Fruit fly (Drosophila melanogaster) whole organism, prepupa: ENCODE results near the gene plum.
A peak's percentile ranks its signal among the peaks of the same experiment; 100 is the strongest.

ENCODE experiments used
- CG11294 ChIP-seq: fragments of 200-800 bp; sonication (Bioruptor generic); IDR thresholded peaks from 2 replicates; pipeline ENCODE4 v1.3.6; 2022; ENCODE audit warnings: missing biosample characterization, missing genetic modification characterization
- CG11762 ChIP-seq: fragments of 200-800 bp; sonication (Bioruptor generic); optimal IDR thresholded peaks from 3 replicates; lab custom pipeline; 2016; ENCODE audit warnings: missing biosample characterization, missing genetic modification characterization; ENCODE audit not compliant: insufficient read depth
- CG11902 ChIP-seq: fragments of 200-800 bp; sonication (Bioruptor generic); optimal IDR thresholded peaks from 3 replicates; lab custom pipeline; 2016; ENCODE audit warnings: missing biosample characterization, missing genetic modification characterization
- CG15336 ChIP-seq: fragments of 200-800 bp; sonication (Bioruptor generic); IDR thresholded peaks from 2 replicates; pipeline ENCODE4 v1.3.6; 2022; ENCODE audit warnings: missing biosample characterization, missing genetic modification characterization
- CG1621 ChIP-seq: fragments of 200-800 bp; sonication (Bioruptor generic); optimal IDR thresholded peaks from 3 replicates; lab custom pipeline; 2018; ENCODE audit warnings: missing biosample characterization, mild to moderate bottlenecking, missing genetic modification characterization
- CG16779 ChIP-seq: fragments of 200-800 bp; sonication (Bioruptor generic); optimal IDR thresholded peaks from 3 replicates; lab custom pipeline; 2017; ENCODE audit warnings: missing biosample characterization, mild to moderate bottlenecking, missing genetic modification characterization
- CG3032 ChIP-seq: fragments of 200-800 bp; optimal IDR thresholded peaks from 2 replicates; lab custom pipeline; 2019; ENCODE audit warnings: missing biosample characterization, mild to moderate bottlenecking, missing genetic modification characterization, moderate library complexity
- CG31627 ChIP-seq: fragments of 200-800 bp; sonication (Bioruptor generic); optimal IDR thresholded peaks from 3 replicates; lab custom pipeline; 2016; ENCODE audit warnings: missing biosample characterization, missing genetic modification characterization
- CG32006 ChIP-seq: fragments of 200-800 bp; sonication (Bioruptor generic); optimal IDR thresholded peaks from 3 replicates; lab custom pipeline; 2017; ENCODE audit warnings: missing biosample characterization, mild to moderate bottlenecking, missing genetic modification characterization
- CG3919 ChIP-seq: fragments of 200-800 bp; sonication (Bioruptor generic); optimal IDR thresholded peaks from 3 replicates; lab custom pipeline; 2016; ENCODE audit warnings: missing biosample characterization, missing genetic modification characterization
- CG4318 ChIP-seq: fragments of 200-800 bp; sonication (Bioruptor generic); optimal IDR thresholded peaks from 3 replicates; lab custom pipeline; 2017; ENCODE audit warnings: missing biosample characterization, mild to moderate bottlenecking, missing genetic modification characterization
- CG6163 ChIP-seq: fragments of 200-800 bp; sonication (Bioruptor generic); IDR thresholded peaks from 3 replicates; pipeline ENCODE4 v1.3.6; 2022; ENCODE audit warnings: missing biosample characterization, missing genetic modification characterization
- CG6276 ChIP-seq: fragments of 200-800 bp; sonication (Bioruptor generic); optimal IDR thresholded peaks from 2 replicates; lab custom pipeline; 2017; ENCODE audit warnings: missing biosample characterization, mild to moderate bottlenecking, missing genetic modification characterization
- CG6792 ChIP-seq: fragments of 200-800 bp; sonication (Bioruptor generic); optimal IDR thresholded peaks from 3 replicates; lab custom pipeline; 2016; ENCODE audit warnings: missing biosample characterization, missing genetic modification characterization
- CG6808 ChIP-seq: fragments of 200-800 bp; sonication (Bioruptor generic); optimal IDR thresholded peaks from 3 replicates; lab custom pipeline; 2017; ENCODE audit warnings: missing biosample characterization, missing genetic modification characterization, mild to moderate bottlenecking, moderate library complexity, missing genetic modification reagents
- CG6854 ChIP-seq: fragments of 200-800 bp; sonication (Bioruptor generic); optimal IDR thresholded peaks from 2 replicates; lab custom pipeline; 2017; ENCODE audit warnings: missing biosample characterization, mild to moderate bottlenecking, missing genetic modification characterization
- CG7368 ChIP-seq: fragments of 200-800 bp; sonication (Bioruptor generic); optimal IDR thresholded peaks from 3 replicates; lab custom pipeline; 2016; ENCODE audit warnings: missing biosample characterization, missing genetic modification characterization
- CG8119 ChIP-seq: fragments of 200-800 bp; sonication (Bioruptor generic); IDR thresholded peaks from 3 replicates; pipeline ENCODE4 v1.3.6; 2022; ENCODE audit warnings: missing biosample characterization, missing genetic modification characterization
- CG8319 ChIP-seq: fragments of 200-800 bp; sonication (Bioruptor generic); optimal IDR thresholded peaks from 3 replicates; lab custom pipeline; 2016; ENCODE audit warnings: missing biosample characterization, missing genetic modification characterization
- CG8632 ChIP-seq: fragments of 200-800 bp; sonication (Bioruptor generic); optimal IDR thresholded peaks from 3 replicates; lab custom pipeline; 2016; ENCODE audit warnings: missing biosample characterization, missing genetic modification characterization
- CG9139 ChIP-seq: fragments of 200-800 bp; sonication (Bioruptor generic); optimal IDR thresholded peaks from 3 replicates; lab custom pipeline; 2017; ENCODE audit warnings: missing biosample characterization, mild to moderate bottlenecking, missing genetic modification characterization
- Eip75B ChIP-seq: fragments of 200-800 bp; sonication (Bioruptor generic); optimal IDR thresholded peaks from 3 replicates; lab custom pipeline; 2016; ENCODE audit warnings: missing biosample characterization, missing genetic modification characterization
- Ets21C ChIP-seq: fragments of 200-800 bp; sonication (Bioruptor generic); optimal IDR thresholded peaks from 3 replicates; lab custom pipeline; 2016; ENCODE audit warnings: missing biosample characterization, missing genetic modification characterization
- Ets96B ChIP-seq: fragments of 200-800 bp; optimal IDR thresholded peaks from 2 replicates; lab custom pipeline; 2019; ENCODE audit warnings: missing biosample characterization, mild to moderate bottlenecking, missing genetic modification characterization, moderate library complexity
- Hr38 ChIP-seq: sonication (Bioruptor generic); optimal IDR thresholded peaks from 2 replicates; lab custom pipeline; 2016; ENCODE audit warnings: missing biosample characterization, missing genetic modification characterization
- Hr39 ChIP-seq: fragments of 200-800 bp; sonication (Bioruptor generic); optimal IDR thresholded peaks from 2 replicates; lab custom pipeline; 2016; ENCODE audit warnings: missing biosample characterization, missing genetic modification characterization
- Hr4 ChIP-seq: fragments of 200-800 bp; sonication (Bioruptor generic); optimal IDR thresholded peaks from 3 replicates; lab custom pipeline; 2016; ENCODE audit warnings: missing biosample characterization, missing genetic modification characterization
- Lpt ChIP-seq: fragments of 200-800 bp; sonication (Bioruptor generic); optimal IDR thresholded peaks from 3 replicates; lab custom pipeline; 2016; ENCODE audit warnings: missing biosample characterization, missing genetic modification characterization
- Met ChIP-seq: fragments of 200-800 bp; sonication (Bioruptor generic); optimal IDR thresholded peaks from 3 replicates; lab custom pipeline; 2016; ENCODE audit warnings: missing biosample characterization, missing genetic modification characterization
- OdsH ChIP-seq: fragments of 200-800 bp; sonication (Bioruptor generic); optimal IDR thresholded peaks from 3 replicates; lab custom pipeline; 2016; ENCODE audit warnings: missing biosample characterization, missing genetic modification characterization
- Smox ChIP-seq: fragments of 200-800 bp; sonication (Bioruptor generic); optimal IDR thresholded peaks from 3 replicates; lab custom pipeline; 2016; ENCODE audit warnings: missing biosample characterization, missing genetic modification characterization
- Sox102F ChIP-seq: fragments of 200-800 bp; sonication (Bioruptor generic); optimal IDR thresholded peaks from 2 replicates; lab custom pipeline; 2016; ENCODE audit warnings: missing biosample characterization, mild to moderate bottlenecking, missing genetic modification characterization
- Sox15 ChIP-seq: fragments of 200-800 bp; sonication (Bioruptor generic); optimal IDR thresholded peaks from 3 replicates; lab custom pipeline; 2016; ENCODE audit warnings: missing biosample characterization, missing genetic modification characterization
- achi ChIP-seq: fragments of 200-800 bp; sonication (Bioruptor generic); optimal IDR thresholded peaks from 3 replicates; lab custom pipeline; 2016; ENCODE audit warnings: missing biosample characterization, missing genetic modification characterization
- acj6 ChIP-seq: fragments of 200-800 bp; sonication (Bioruptor generic); optimal IDR thresholded peaks from 3 replicates; lab custom pipeline; 2016; ENCODE audit warnings: missing biosample characterization, missing genetic modification characterization
- dac ChIP-seq: fragments of 200-800 bp; sonication (Bioruptor generic); optimal IDR thresholded peaks from 2 replicates; lab custom pipeline; 2017; ENCODE audit warnings: missing biosample characterization, mild to moderate bottlenecking, missing genetic modification characterization
- dsx ChIP-seq: fragments of 200-800 bp; optimal IDR thresholded peaks from 3 replicates; lab custom pipeline; 2019; ENCODE audit warnings: missing biosample characterization, mild to moderate bottlenecking, missing genetic modification characterization, moderate library complexity; ENCODE audit not compliant: poor library complexity, severe bottlenecking
- eg ChIP-seq: fragments of 200-800 bp; sonication (Bioruptor generic); IDR thresholded peaks from 3 replicates; pipeline ENCODE4 v1.3.6; 2022; ENCODE audit warnings: missing biosample characterization, missing genetic modification characterization
- esn ChIP-seq: fragments of 200-800 bp; sonication (Bioruptor generic); optimal IDR thresholded peaks from 2 replicates; lab custom pipeline; 2016; ENCODE audit warnings: missing biosample characterization, mild to moderate bottlenecking, missing genetic modification characterization, moderate library complexity
- fd59A ChIP-seq: fragments of 200-800 bp; sonication (Bioruptor generic); optimal IDR thresholded peaks from 2 replicates; lab custom pipeline; 2017; ENCODE audit warnings: missing biosample characterization, mild to moderate bottlenecking, missing genetic modification characterization, missing genetic modification reagents
- fd85E ChIP-seq: fragments of 200-800 bp; sonication (Bioruptor generic); optimal IDR thresholded peaks from 3 replicates; lab custom pipeline; 2016; ENCODE audit warnings: missing biosample characterization, missing genetic modification characterization
- fkh ChIP-seq: fragments of 200-800 bp; sonication (Bioruptor generic); optimal IDR thresholded peaks from 3 replicates; lab custom pipeline; 2017; ENCODE audit warnings: missing biosample characterization, mild to moderate bottlenecking, missing genetic modification characterization, moderate library complexity
- net ChIP-seq: fragments of 200-800 bp; sonication (Bioruptor generic); optimal IDR thresholded peaks from 3 replicates; lab custom pipeline; 2016; ENCODE audit warnings: missing biosample characterization, missing genetic modification characterization
- pdm3 ChIP-seq: fragments of 200-800 bp; sonication (Bioruptor generic); optimal IDR thresholded peaks from 3 replicates; lab custom pipeline; 2016; ENCODE audit warnings: missing biosample characterization, missing genetic modification characterization
- salr ChIP-seq, 2 experiments: fragments of 200-800 bp; sonication (Bioruptor generic); optimal IDR thresholded peaks; 3 replicates each; lab custom pipeline; 2016 to 2018; ENCODE audit warnings: missing biosample characterization in 2 of 2, missing genetic modification characterization in 2 of 2, mild to moderate bottlenecking in 1 of 2
- spab ChIP-seq: fragments of 200-800 bp; sonication (Bioruptor generic); optimal IDR thresholded peaks from 2 replicates; lab custom pipeline; 2017; ENCODE audit warnings: missing biosample characterization, mild to moderate bottlenecking, missing genetic modification characterization, missing genetic modification reagents
- ss ChIP-seq, 2 experiments: fragments of 200-800 bp; sonication (Bioruptor generic); optimal IDR thresholded peaks; 2 replicates in 1 of 2; 3 replicates in 1 of 2; lab custom pipeline; 2017 to 2018; ENCODE audit warnings: mild to moderate bottlenecking in 2 of 2, missing biosample characterization in 2 of 2, missing genetic modification characterization in 2 of 2, moderate library complexity in 1 of 2
- svp ChIP-seq: fragments of 200-800 bp; sonication (Bioruptor generic); peaks from one replicate; lab custom pipeline; 2016; ENCODE audit warnings: missing biosample characterization, missing genetic modification characterization
- topi ChIP-seq: fragments of 200-800 bp; sonication (Bioruptor generic); optimal IDR thresholded peaks from 3 replicates; lab custom pipeline; 2016; ENCODE audit warnings: missing biosample characterization, missing genetic modification characterization
- vri ChIP-seq: fragments of 200-800 bp; sonication (Bioruptor generic); optimal IDR thresholded peaks from 3 replicates; lab custom pipeline; 2016; ENCODE audit warnings: missing biosample characterization, mild to moderate bottlenecking, missing genetic modification characterization

The plum gene

dm6 chr3R:26548964-26549363 lies 13.9 kb upstream of the plum start (continued):
- TF ChIP-seq pdm3 (GFP tag; lab: Kevin White, UChicago), result peak; percentile 50
- no peak for TF ChIP-seq CG6792
- TF ChIP-seq CG1621 (tag; lab: Kevin White, UChicago), result no peak
- no peak for TF ChIP-seq fd59A (GFP tag; lab: Kevin White, UChicago)
- no peak for TF ChIP-seq Sox15
- no peak for TF ChIP-seq CG3032 (tag; lab: Kevin White, UChicago)
- TF ChIP-seq CG11762 (GFP tag; lab: Kevin White, UChicago), result no peak
- TF ChIP-seq Lpt (GFP tag; lab: Kevin White, UChicago), result no peak
- TF ChIP-seq spab (GFP tag; lab: Kevin White, UChicago), result no peak
- TF ChIP-seq CG15336 (GFP tag; lab: Robert Waterston, UW), result peak; percentile 73
- peak; percentile 72; the same call in 2 of the 3 replicates for TF ChIP-seq CG8119
- peak; percentile 56 for TF ChIP-seq svp (GFP tag; lab: Kevin White, UChicago)
- TF ChIP-seq Eip75B, result peak; percentile 16
- peak; percentile 25 for TF ChIP-seq Hr39 (GFP tag; lab: Kevin White, UChicago)

dm6 chr3R:26547660-26548067 lies 12.6 kb upstream of the plum start:
- peak; percentile 18 for TF ChIP-seq esn (GFP tag; lab: Kevin White, UChicago)
- peak; percentile 68 for TF ChIP-seq CG4318 (GFP tag; lab: Kevin White, UChicago)
- peak; percentile 36 for TF ChIP-seq acj6 (GFP tag; lab: Kevin White, UChicago)
- no peak for TF ChIP-seq fd85E (GFP tag; lab: Kevin White, UChicago)
- no peak for TF ChIP-seq CG3032 (tag; lab: Kevin White, UChicago)
- TF ChIP-seq CG9139, result no peak
- no peak for TF ChIP-seq CG6854 (GFP tag; lab: Kevin White, UChicago)
- peak; percentile 71 for TF ChIP-seq CG6276 (GFP tag; lab: Kevin White, UChicago)
- peak; percentile 50 for TF ChIP-seq achi (GFP tag; lab: Kevin White, UChicago)
- TF ChIP-seq fkh (GFP tag; lab: Kevin White, UChicago), result peak; percentile 80
- peak; percentile 8 for TF ChIP-seq Ets96B
- no peak for TF ChIP-seq Met
- TF ChIP-seq Ets21C (GFP tag; lab: Kevin White, UChicago), result no peak
- no peak for TF ChIP-seq CG7368 (GFP tag; lab: Kevin White, UChicago)
- no peak for TF ChIP-seq Hr38 (GFP tag; lab: Kevin White, UChicago)
- no peak for TF ChIP-seq CG8319 (GFP tag; lab: Kevin White, UChicago)
- TF ChIP-seq topi, result peak; percentile 14
- TF ChIP-seq dsx (GFP tag; lab: Kevin White, UChicago), result no peak
- peak; percentile 39 for TF ChIP-seq CG3919
- no peak for TF ChIP-seq CG11902 (GFP tag; lab: Kevin White, UChicago)
- peak; percentile 50; the same call in 1 of the 3 replicates for TF ChIP-seq CG6163
- no peak for TF ChIP-seq vri (GFP tag; lab: Kevin White, UChicago)
- no peak for TF ChIP-seq CG6808 (GFP tag; lab: Kevin White, UChicago)
- peak; percentile 74 for TF ChIP-seq Hr4 (GFP tag; lab: Kevin White, UChicago)
- no peak for TF ChIP-seq Sox15
- TF ChIP-seq CG31627 (GFP tag; lab: Kevin White, UChicago), result peak; percentile 6
- no peak for TF ChIP-seq svp (GFP tag; lab: Kevin White, UChicago)
- TF ChIP-seq OdsH, result peak; percentile 49
- peak; percentile 82 for TF ChIP-seq CG32006 (GFP tag; lab: Kevin White, UChicago)
- no peak for TF ChIP-seq spab (GFP tag; lab: Kevin White, UChicago)
- TF ChIP-seq dac (GFP tag; lab: Kevin White, UChicago), result peak; percentile 52
- no peak for TF ChIP-seq ss (GFP tag; optimal IDR thresholded peaks at IDR 0.05; lab: Kevin White, UChicago)
- TF ChIP-seq CG11294 (GFP tag; lab: Robert Waterston, UW), result peak; percentile 68
- TF ChIP-seq Smox (GFP tag; lab: Kevin White, UChicago), result no peak
- TF ChIP-seq CG11762 (GFP tag; lab: Kevin White, UChicago), result no peak
- peak; percentile 16 for TF ChIP-seq CG16779 (tag; lab: Kevin White, UChicago)
- TF ChIP-seq Sox102F (GFP tag; lab: Kevin White, UChicago), result peak; percentile 2
- peak; percentile 44 for TF ChIP-seq pdm3 (GFP tag; lab: Kevin White, UChicago)
- peak; percentile 71 for TF ChIP-seq eg (GFP tag; lab: Robert Waterston, UW)
- peak in 1 of 2 experiments; percentile 34 for TF ChIP-seq salr (GFP tag; optimal IDR thresholded peaks at IDR 0.05; lab: Kevin White, UChicago)
- TF ChIP-seq net (GFP tag; lab: Kevin White, UChicago), result peak; percentile 17
- TF ChIP-seq CG8632, result no peak
